Worm (Caenorhabditis elegans): ENCODE results near the gene C07A12.7.

Gene C07A12.7

ce11 chrX:4523887-4524350, 2.0 kb upstream of the C07A12.7 start, which contains the start of gene pdi-2 (continued):
- TF ChIP-seq madf-8 (GFP tag; conservative IDR thresholded peaks at IDR 0.05): no peak
- no peak for TF ChIP-seq pha-4 (tag; optimal IDR thresholded peaks at IDR 0.05)
- 0 out of 2 replicates have a peak, but pooled peaks have one; percentile 32 for TF ChIP-seq C06A6.2 (GFP tag; conservative IDR thresholded peaks at IDR 0.05)
- TF ChIP-seq aptf-3 (GFP tag; IDR thresholded peaks at IDR 0.05): no peak
- no peak for TF ChIP-seq hrde-1 (tag; optimal IDR thresholded peaks at IDR 0.05; ENCODE audit: borderline replicate concordance)
- peak; percentile 12; the same call in 1 of the 2 replicates for TF ChIP-seq bed-2 (GFP tag; IDR thresholded peaks at IDR 0.05)
- peak; percentile 35 for TF ChIP-seq F52B5.7 (tag; optimal IDR thresholded peaks at IDR 0.05)
- TF ChIP-seq lin-26 (GFP tag; IDR thresholded peaks at IDR 0.05): 0 out of 2 replicates have a peak, but pooled peaks have one; percentile 19
- peak in 1 of 3 experiments; percentile 44 for TF ChIP-seq lin-35 (GFP tag; optimal IDR thresholded peaks at IDR 0.05)
- TF ChIP-seq sea-2 (GFP tag; IDR thresholded peaks at IDR 0.05): no peak
- no peak for TF ChIP-seq aptf-2 (GFP tag; conservative IDR thresholded peaks at IDR 0.05)
- TF ChIP-seq madf-10 (tag; optimal IDR thresholded peaks at IDR 0.05): no peak
- TF ChIP-seq somi-1 (GFP tag; optimal IDR thresholded peaks at IDR 0.05): peak; percentile 75
- TF ChIP-seq Y67H2A.10 (GFP tag; conservative IDR thresholded peaks at IDR 0.05): no peak
- TF ChIP-seq ceh-27 (GFP tag; optimal IDR thresholded peaks at IDR 0.05): peak; percentile 86
- TF ChIP-seq B0261.1 (tag; optimal IDR thresholded peaks at IDR 0.05): no peak
- peak; percentile 57 for TF ChIP-seq rcor-1 (GFP tag; IDR thresholded peaks at IDR 0.05)
- TF ChIP-seq F55B11.4 (tag; optimal IDR thresholded peaks at IDR 0.05; ENCODE audit: borderline replicate concordance, insufficient read depth): no peak
- no peak for TF ChIP-seq nfya-1 (tag; optimal IDR thresholded peaks at IDR 0.05; ENCODE audit: borderline replicate concordance, insufficient read depth)
- TF ChIP-seq lin-40 (tag; optimal IDR thresholded peaks at IDR 0.05): peak; percentile 50
- peak; percentile 59 for TF ChIP-seq ekl-4 (GFP tag; IDR thresholded peaks at IDR 0.05)
- TF ChIP-seq Y53F4B.3 (GFP tag; IDR thresholded peaks at IDR 0.05): no peak
- peak; percentile 28 for TF ChIP-seq lin-54 (GFP tag; optimal IDR thresholded peaks at IDR 0.05)
- TF ChIP-seq F57C9.4 (tag; optimal IDR thresholded peaks at IDR 0.05): no peak
- TF ChIP-seq B0336.3 (GFP tag; IDR thresholded peaks at IDR 0.05): peak; percentile 44; the same call in 1 of the 2 replicates
- peak; percentile 58; the same call in 1 of the 2 replicates for TF ChIP-seq cebp-1 (GFP tag; IDR thresholded peaks at IDR 0.05)
- peak; percentile 65 for TF ChIP-seq cebp-1 (tag; optimal IDR thresholded peaks at IDR 0.05)
- no peak for TF ChIP-seq snpc-3.4 (tag; optimal IDR thresholded peaks at IDR 0.05)
- no peak for TF ChIP-seq ccch-3 (GFP tag; optimal IDR thresholded peaks at IDR 0.05)
- no peak for TF ChIP-seq dpff-1 (tag; optimal IDR thresholded peaks at IDR 0.05)
- TF ChIP-seq ztf-26 (tag; optimal IDR thresholded peaks at IDR 0.05): peak; percentile 75
- TF ChIP-seq die-1 (tag; optimal IDR thresholded peaks at IDR 0.05): no peak
- TF ChIP-seq ets-4 (GFP tag; optimal IDR thresholded peaks at IDR 0.05): no peak
- peak; percentile 70 for TF ChIP-seq mcd-1 (GFP tag; IDR thresholded peaks at IDR 0.05)
- TF ChIP-seq ztf-6 (GFP tag; IDR thresholded peaks at IDR 0.05): no peak
- no peak for TF ChIP-seq rec-8 (tag; optimal IDR thresholded peaks at IDR 0.05)
- no peak for TF ChIP-seq C17E4.6 (GFP tag; IDR thresholded peaks at IDR 0.05)
- peak; percentile 35 for TF ChIP-seq hmg-1.2 (GFP tag; IDR thresholded peaks at IDR 0.05)
- peak; percentile 74 for TF ChIP-seq K11D2.4 (GFP tag; IDR thresholded peaks at IDR 0.05)
- TF ChIP-seq ztf-28 (GFP tag; IDR thresholded peaks at IDR 0.05): no peak
- no peak for TF ChIP-seq Y56A3A.18 (GFP tag; IDR thresholded peaks at IDR 0.05)
- TF ChIP-seq snpc-1.3 (tag; optimal IDR thresholded peaks at IDR 0.05; ENCODE audit: insufficient read depth): no peak
- TF ChIP-seq sdz-38 (tag; optimal IDR thresholded peaks at IDR 0.05): no peak
- TF ChIP-seq fkh-3 (tag; optimal IDR thresholded peaks at IDR 0.05): no peak
- no peak for TF ChIP-seq hsf-1 (GFP tag; IDR thresholded peaks at IDR 0.05)
- TF ChIP-seq ztf-25 (GFP tag; IDR thresholded peaks at IDR 0.05): no peak
- no peak for TF ChIP-seq mxl-1 (tag; optimal IDR thresholded peaks at IDR 0.05)
- TF ChIP-seq egl-44 (GFP tag; IDR thresholded peaks at IDR 0.05): peak; percentile 53; the same call in 1 of the 2 replicates

All from whole organism, young adult.